Fruit fly (Drosophila melanogaster) Kc167 (cell line): Measurements from ENCODE around the gene CG31174.

Experiments
- h ChIP-seq: fragments of >200 bp; optimal IDR thresholded peaks from 3 replicates; lab custom pipeline; 2018; ENCODE audit warnings: missing external identifiers
- ttk ChIP-seq: sonication (Bioruptor generic); optimal IDR thresholded peaks from 2 replicates; lab custom pipeline; 2017; ENCODE audit warnings: missing external identifiers

DNA sequence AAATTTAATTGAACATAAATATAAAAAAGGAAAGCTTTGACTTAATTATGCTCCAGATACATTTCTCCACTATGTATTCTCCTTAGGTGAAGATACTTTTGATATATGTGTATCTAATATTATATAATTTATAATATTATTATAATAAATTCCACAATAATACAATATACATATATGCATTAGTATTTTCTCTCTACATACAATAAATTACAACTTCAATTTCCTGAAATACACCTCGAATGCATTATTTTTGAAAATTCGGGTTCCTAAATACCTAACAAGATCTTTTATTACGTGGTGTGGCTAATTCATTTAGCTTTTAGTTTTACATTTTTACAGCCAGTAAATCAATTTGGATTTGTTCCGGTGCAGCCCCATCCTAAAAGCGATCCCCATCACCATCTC is 39.0 kb downstream of the CG31174 start:
- TF ChIP-seq h (lab: Kevin White, UChicago) (no peak), ttk (lab: Kevin White, UChicago) (no peak)
